Fruit fly (Drosophila melanogaster): ENCODE data around the gene AP-1-2beta.

DNA sequence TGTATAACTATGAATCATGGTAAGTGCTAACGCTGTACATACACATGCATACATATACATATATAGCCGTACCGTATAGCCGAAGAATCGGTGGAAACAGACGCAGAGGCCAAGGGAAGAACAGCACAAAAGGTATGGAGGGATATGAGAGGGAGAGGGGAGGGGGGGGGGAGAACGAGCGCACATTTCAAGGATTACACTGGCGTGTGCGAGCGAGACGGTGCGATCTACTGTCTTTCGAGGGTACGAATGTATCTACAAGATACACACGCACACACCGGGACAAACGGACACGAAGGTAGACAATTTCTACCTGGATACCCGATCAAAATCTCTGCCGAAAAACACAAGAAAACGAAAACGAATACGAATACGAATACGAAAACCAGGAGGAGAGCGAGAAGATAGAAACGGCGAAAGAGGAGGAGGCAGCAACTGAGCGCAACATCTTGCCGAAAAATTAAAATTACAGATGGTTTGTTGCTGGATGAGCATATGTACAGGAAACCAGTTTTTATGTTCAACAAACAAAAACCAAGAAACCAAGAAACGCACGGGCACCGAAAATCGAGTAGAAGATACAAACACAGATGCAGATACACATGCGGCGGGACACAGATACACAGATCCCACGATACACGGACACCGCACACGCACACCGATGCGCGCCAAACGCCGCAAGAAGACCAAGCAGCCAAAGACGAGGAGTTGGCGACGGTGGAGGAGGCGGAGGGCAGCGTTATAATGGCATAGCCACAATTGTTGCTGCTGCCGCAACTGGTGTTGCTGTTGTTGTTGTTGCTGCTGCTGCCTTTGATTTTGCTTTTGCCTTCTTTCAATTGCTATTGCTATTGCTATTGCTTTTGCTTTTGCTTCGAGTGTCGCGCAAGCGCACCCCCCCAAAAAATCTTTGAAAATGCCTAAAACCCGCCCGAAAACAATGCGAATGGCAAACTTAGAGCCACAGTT lies 43.2 kb downstream of the AP-1-2beta start:
- TF ChIP-seq CG16779 (tag; optimal IDR thresholded peaks at IDR 0.05) (no peak), CG6792 (GFP tag; optimal IDR thresholded peaks at IDR 0.05) (no peak), Ets21C (GFP tag; optimal IDR thresholded peaks at IDR 0.05) (no peak), eg (GFP tag; IDR thresholded peaks at IDR 0.05) (no peak), ss (GFP tag; optimal IDR thresholded peaks at IDR 0.05) (peak in 1 of 2 experiments; percentile 1), vri (GFP tag; optimal IDR thresholded peaks at IDR 0.05) (no peak), Blimp-1 (GFP tag; optimal IDR thresholded peaks at IDR 0.05) (no peak), CG11294 (GFP tag; IDR thresholded peaks at IDR 0.05) (no peak), Sox102F (GFP tag; optimal IDR thresholded peaks at IDR 0.05) (no peak), OdsH (GFP tag; optimal IDR thresholded peaks at IDR 0.05) (no peak)

Measured in whole organism, prepupa.